Fruit fly (Drosophila melanogaster): ENCODE data around the gene Jhbp15.

Gene Jhbp15

DNA sequence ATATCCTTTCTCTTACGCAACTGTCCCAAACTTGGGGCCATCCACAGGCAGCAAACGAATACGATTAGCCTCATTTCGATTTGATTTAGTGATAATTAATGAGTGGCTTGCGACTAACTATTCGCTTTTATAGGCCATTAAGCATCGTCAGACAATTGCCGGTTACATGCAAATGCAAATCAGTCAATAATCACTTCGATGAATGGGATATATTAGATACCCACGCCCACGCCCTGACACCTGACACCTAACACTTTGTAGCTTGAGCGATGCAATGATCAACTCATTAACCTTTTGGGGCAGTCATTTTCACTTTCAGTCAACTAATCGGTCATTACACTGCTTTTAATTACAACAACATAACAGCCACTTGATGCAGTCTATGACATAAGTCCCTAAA is at the start of gene Jhbp15:
Gene Jhbp15 (minus strand): TSS at position 101 of the 400 bp plus-strand sequence.
- no peak for TF ChIP-seq toe (GFP tag; optimal IDR thresholded peaks at IDR 0.05)
- no peak for TF ChIP-seq cnc (optimal IDR thresholded peaks at IDR 0.05)
- TF ChIP-seq kay (GFP tag; ENCODE audit: borderline replicate concordance): no peak
- TF ChIP-seq CG7101 (tag; optimal IDR thresholded peaks at IDR 0.05): no peak
- TF ChIP-seq CG12768 (GFP tag; optimal IDR thresholded peaks at IDR 0.05): no peak
- no peak for TF ChIP-seq ovo (GFP tag; optimal IDR thresholded peaks at IDR 0.05)
- TF ChIP-seq CG14711 (tag; optimal IDR thresholded peaks at IDR 0.05): no peak
- no peak for TF ChIP-seq CG33017 (tag; optimal IDR thresholded peaks at IDR 0.05)

DNA sequence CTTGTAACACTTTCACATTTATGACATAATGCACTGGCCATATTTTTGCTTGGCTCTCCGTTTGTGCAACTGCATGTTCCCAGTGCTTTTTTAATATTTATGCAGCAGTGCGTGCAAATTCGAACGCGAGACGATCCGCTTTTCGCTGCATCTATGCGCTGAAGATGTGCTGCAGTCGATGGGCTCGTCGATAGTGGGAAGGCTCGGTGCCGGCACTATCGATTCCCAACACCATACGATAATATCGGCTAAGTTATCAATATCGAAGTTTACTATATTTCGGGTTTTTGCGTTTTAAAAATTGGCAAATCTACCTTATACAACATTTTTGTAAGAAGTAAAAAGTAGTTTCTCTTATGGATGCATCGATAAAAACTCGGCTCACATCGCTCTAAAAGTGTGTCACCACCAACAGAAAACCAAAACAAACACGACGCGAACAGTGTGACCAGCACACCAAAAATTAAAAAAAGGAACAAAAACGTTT is 46.9 kb upstream of the Jhbp15 start, which contains the start of gene RhoGAP93B:
Gene RhoGAP93B (minus strand): TSS at position 197 of the 487 bp plus-strand sequence.
- TF ChIP-seq CG12768 (GFP tag; optimal IDR thresholded peaks at IDR 0.05): peak; percentile 92
- peak; percentile 95 for TF ChIP-seq toe (GFP tag; optimal IDR thresholded peaks at IDR 0.05)
- TF ChIP-seq CG14711 (tag; optimal IDR thresholded peaks at IDR 0.05): peak; percentile 82
- TF ChIP-seq cic (GFP tag; optimal IDR thresholded peaks at IDR 0.05): peak; percentile 78
- no peak for TF ChIP-seq kay (GFP tag; ENCODE audit: borderline replicate concordance)
- TF ChIP-seq bab1 (GFP tag; optimal IDR thresholded peaks at IDR 0.05): peak; percentile 94
- peak; percentile 86 for TF ChIP-seq CG7101 (tag; optimal IDR thresholded peaks at IDR 0.05)
- TF ChIP-seq Clk (GFP tag; optimal IDR thresholded peaks at IDR 0.05): peak; percentile 91
- TF ChIP-seq CG1620 (GFP tag; optimal IDR thresholded peaks at IDR 0.05): peak; percentile 85
- TF ChIP-seq CG33017 (tag; optimal IDR thresholded peaks at IDR 0.05): peak; percentile 12
- peak; percentile 79 for TF ChIP-seq ovo (GFP tag; optimal IDR thresholded peaks at IDR 0.05)
- peak; percentile 74 for TF ChIP-seq Crg-1 (GFP tag; optimal IDR thresholded peaks at IDR 0.05)
- TF ChIP-seq CG11617 (GFP tag; optimal IDR thresholded peaks at IDR 0.05): peak; percentile 92
- TF ChIP-seq CG5204 (GFP tag; optimal IDR thresholded peaks at IDR 0.05): no peak
- TF ChIP-seq tj (GFP tag; optimal IDR thresholded peaks at IDR 0.05): peak; percentile 81
- TF ChIP-seq CG7045 (GFP tag; optimal IDR thresholded peaks at IDR 0.05): peak; percentile 90
- no peak for TF ChIP-seq cnc (optimal IDR thresholded peaks at IDR 0.05)
- TF ChIP-seq pad (GFP tag; optimal IDR thresholded peaks at IDR 0.05): peak; percentile 75
- no peak for TF ChIP-seq Hr96 (GFP tag; optimal IDR thresholded peaks at IDR 0.05)
- TF ChIP-seq Mnt (GFP tag; optimal IDR thresholded peaks at IDR 0.05): peak; percentile 85

DNA sequence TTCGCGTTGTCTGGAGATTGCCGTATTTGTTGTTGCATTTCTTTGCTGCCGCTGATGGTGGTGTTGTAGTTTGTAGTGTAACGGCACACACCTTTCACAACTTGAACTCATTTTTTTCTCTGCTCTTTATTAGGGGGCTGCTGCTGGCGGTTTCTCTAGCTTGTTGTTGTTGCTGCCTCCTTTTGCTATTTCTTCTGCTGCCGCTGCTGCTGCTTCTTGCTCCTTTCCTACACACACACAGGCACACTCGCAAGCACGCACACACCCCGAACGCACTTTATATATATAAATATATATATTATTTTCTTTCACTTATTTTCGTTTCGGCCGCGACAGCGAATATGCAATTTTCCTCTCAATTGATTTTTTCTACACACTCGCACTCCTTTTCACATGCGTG is 46.4 kb upstream of the Jhbp15 start:
- no peak for TF ChIP-seq CG14711 (tag; optimal IDR thresholded peaks at IDR 0.05)
- TF ChIP-seq cnc (optimal IDR thresholded peaks at IDR 0.05): no peak
- no peak for TF ChIP-seq Mnt (GFP tag; optimal IDR thresholded peaks at IDR 0.05)
- TF ChIP-seq CG5204 (GFP tag; optimal IDR thresholded peaks at IDR 0.05): no peak
- no peak for TF ChIP-seq Clk (GFP tag; optimal IDR thresholded peaks at IDR 0.05)

- TF ChIP-seq Hr96 (GFP tag; optimal IDR thresholded peaks at IDR 0.05) (no peak), Mnt (GFP tag; optimal IDR thresholded peaks at IDR 0.05) (no peak), CG5204 (GFP tag; optimal IDR thresholded peaks at IDR 0.05) (no peak), pad (GFP tag; optimal IDR thresholded peaks at IDR 0.05) (no peak), CG33017 (tag; optimal IDR thresholded peaks at IDR 0.05) (no peak), toe (GFP tag; optimal IDR thresholded peaks at IDR 0.05) (no peak)
Observed at dm6 chr3R:21096532-21097143, 45.9 kb upstream of the Jhbp15 start.

dm6 chr3R:21094292-21094691 is 43.5 kb upstream of the Jhbp15 start:
- TF ChIP-seq toe (GFP tag; optimal IDR thresholded peaks at IDR 0.05) (no peak), tj (GFP tag; optimal IDR thresholded peaks at IDR 0.05) (no peak), bab1 (GFP tag; optimal IDR thresholded peaks at IDR 0.05) (no peak), CG33017 (tag; optimal IDR thresholded peaks at IDR 0.05) (no peak), Hr96 (GFP tag; optimal IDR thresholded peaks at IDR 0.05) (no peak), CG5204 (GFP tag; optimal IDR thresholded peaks at IDR 0.05) (no peak), pad (GFP tag; optimal IDR thresholded peaks at IDR 0.05) (no peak), Clk (GFP tag; optimal IDR thresholded peaks at IDR 0.05) (no peak), CG7101 (tag; optimal IDR thresholded peaks at IDR 0.05) (no peak), CG14711 (tag; optimal IDR thresholded peaks at IDR 0.05) (no peak), cnc (optimal IDR thresholded peaks at IDR 0.05) (no peak), cic (GFP tag; optimal IDR thresholded peaks at IDR 0.05) (no peak), ovo (GFP tag; optimal IDR thresholded peaks at IDR 0.05) (no peak), CG12768 (GFP tag; optimal IDR thresholded peaks at IDR 0.05) (no peak), CG7045 (GFP tag; optimal IDR thresholded peaks at IDR 0.05) (no peak)

dm6 chr3R:21092829-21093228 is 42.1 kb upstream of the Jhbp15 start:
- TF ChIP-seq ovo (GFP tag; optimal IDR thresholded peaks at IDR 0.05) (no peak), cnc (optimal IDR thresholded peaks at IDR 0.05) (no peak), CG14711 (tag; optimal IDR thresholded peaks at IDR 0.05) (no peak), CG7045 (GFP tag; optimal IDR thresholded peaks at IDR 0.05) (no peak)

DNA sequence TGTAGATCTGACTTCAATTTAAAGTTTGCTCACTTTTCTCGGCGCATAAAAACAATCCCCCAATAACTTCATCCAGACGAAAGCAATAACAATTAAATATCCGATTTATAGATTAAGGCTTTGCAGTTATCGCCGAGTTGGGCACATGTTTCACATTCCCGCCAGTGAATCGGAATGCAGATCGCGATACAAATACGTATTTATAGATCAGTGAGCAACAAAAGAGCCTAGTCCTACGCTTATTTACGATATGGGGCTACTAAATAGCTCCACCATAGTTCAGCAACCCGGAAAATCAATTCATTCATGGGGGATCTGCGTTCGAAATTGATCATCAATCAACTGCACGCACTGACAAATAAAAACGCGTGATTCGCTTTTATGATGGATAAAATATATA is 41.3 kb upstream of the Jhbp15 start:
- no peak for TF ChIP-seq CG1620 (GFP tag; optimal IDR thresholded peaks at IDR 0.05)
- no peak for TF ChIP-seq CG11617 (GFP tag; optimal IDR thresholded peaks at IDR 0.05)
- TF ChIP-seq CG7101 (tag; optimal IDR thresholded peaks at IDR 0.05): no peak
- TF ChIP-seq Crg-1 (GFP tag; optimal IDR thresholded peaks at IDR 0.05): no peak
- no peak for TF ChIP-seq pad (GFP tag; optimal IDR thresholded peaks at IDR 0.05)
- TF ChIP-seq CG12768 (GFP tag; optimal IDR thresholded peaks at IDR 0.05): no peak
- no peak for TF ChIP-seq ovo (GFP tag; optimal IDR thresholded peaks at IDR 0.05)
- TF ChIP-seq CG5204 (GFP tag; optimal IDR thresholded peaks at IDR 0.05): no peak
- no peak for TF ChIP-seq CG7045 (GFP tag; optimal IDR thresholded peaks at IDR 0.05)
- TF ChIP-seq cic (GFP tag; optimal IDR thresholded peaks at IDR 0.05): no peak
- TF ChIP-seq Hr96 (GFP tag; optimal IDR thresholded peaks at IDR 0.05): no peak

Data from whole organism, adult.